Fruit fly (Drosophila melanogaster) whole organism, embryonic: ENCODE measurements around the gene tbrd-1.

ENCODE experiments used
- Aef1 ChIP-seq: fragments of 200-800 bp; sonication (Bioruptor generic); IDR thresholded peaks from 3 replicates; pipeline ENCODE4 v1.3.6; 2022; ENCODE audit warnings: missing biosample characterization, missing genetic modification characterization
- Oaz ChIP-seq: fragments of 200-800 bp; sonication (Bioruptor generic); IDR thresholded peaks from 2 replicates; pipeline ENCODE4 v1.3.6; 2022; ENCODE audit warnings: missing biosample characterization, missing genetic modification characterization
- h ChIP-seq: fragments of >200 bp; optimal IDR thresholded peaks from 2 replicates; lab custom pipeline; 2017
- klu ChIP-seq: fragments of 200-800 bp; sonication (Bioruptor generic); IDR thresholded peaks from 2 replicates; pipeline ENCODE4 v1.3.6; 2022; ENCODE audit warnings: missing biosample characterization, missing genetic modification characterization

DNA sequence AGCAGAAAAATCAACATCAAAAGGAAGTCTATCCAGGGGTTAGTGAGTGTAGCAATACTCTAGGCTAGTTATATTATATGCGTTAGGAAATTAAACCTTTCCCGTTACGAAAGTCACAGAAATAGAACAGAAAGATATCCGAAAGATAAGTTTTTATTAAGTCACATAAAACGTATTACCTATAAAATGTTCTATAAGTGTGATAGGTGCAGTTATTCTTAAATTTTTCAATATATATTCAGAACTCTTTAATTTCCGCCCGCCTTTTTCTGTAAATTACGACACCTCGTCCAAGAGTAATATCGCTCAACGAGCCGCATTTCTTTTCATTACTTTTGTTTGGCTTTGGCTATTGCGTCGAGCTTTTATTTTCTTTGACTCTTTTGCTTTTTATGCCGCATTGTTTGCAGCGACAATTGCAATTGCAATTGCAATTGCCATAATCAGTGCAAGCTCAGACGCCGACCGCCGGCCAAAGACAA lies 15.0 kb downstream of the tbrd-1 start:
- no peak for TF ChIP-seq Oaz (GFP tag; lab: Robert Waterston, UW)
- no peak for TF ChIP-seq Aef1
- TF ChIP-seq klu (GFP tag; lab: Robert Waterston, UW) = no peak
- TF ChIP-seq h (lab: Kevin White, UChicago) = no peak
